Fruit fly (Drosophila melanogaster) whole organism, embryonic: ENCODE results near the gene Gcn5.

Experiments
- BtbVII ChIP-seq: fragments of 200-800 bp; sonication (Bioruptor generic); optimal IDR thresholded peaks from 3 replicates; lab custom pipeline; 2017; ENCODE audit warnings: missing biosample characterization, mild to moderate bottlenecking, missing genetic modification characterization
- CG1024 ChIP-seq: fragments of 200-800 bp; sonication (Bioruptor generic); IDR thresholded peaks from 2 replicates; pipeline ENCODE4 v1.3.6; 2022; ENCODE audit warnings: missing biosample characterization, missing genetic modification characterization
- CG10321 ChIP-seq: fragments of 200-800 bp; sonication (Bioruptor generic); IDR thresholded peaks from 2 replicates; pipeline ENCODE4 v1.3.6; 2022; ENCODE audit warnings: missing biosample characterization, missing genetic modification characterization
- CG10462 ChIP-seq: fragments of 200-800 bp; sonication (Bioruptor generic); optimal IDR thresholded peaks from 2 replicates; lab custom pipeline; 2016; ENCODE audit warnings: missing biosample characterization, missing genetic modification characterization
- CG11504 ChIP-seq: fragments of 200-800 bp; sonication (Bioruptor generic); optimal IDR thresholded peaks from 3 replicates; lab custom pipeline; 2019; ENCODE audit warnings: missing biosample characterization, mild to moderate bottlenecking, missing genetic modification characterization, moderate library complexity
- CG12104 ChIP-seq: fragments of 200-800 bp; sonication (Bioruptor generic); optimal IDR thresholded peaks from 3 replicates; lab custom pipeline; 2016; ENCODE audit warnings: missing biosample characterization, missing genetic modification characterization
- CG13123 ChIP-seq: fragments of 200-800 bp; sonication (Bioruptor generic); optimal IDR thresholded peaks from 2 replicates; lab custom pipeline; 2016; ENCODE audit warnings: missing biosample characterization, missing genetic modification characterization
- CG13287 ChIP-seq: fragments of 200-800 bp; sonication (Bioruptor generic); IDR thresholded peaks from 2 replicates; pipeline ENCODE4 v1.3.6; 2022; ENCODE audit warnings: missing biosample characterization, missing genetic modification characterization; ENCODE audit not compliant: partially characterized antibody
- CG13624 ChIP-seq: fragments of 200-800 bp; sonication (Bioruptor generic); optimal IDR thresholded peaks from 2 replicates; lab custom pipeline; 2016; ENCODE audit warnings: missing biosample characterization, missing genetic modification characterization
- CG14050 ChIP-seq: fragments of 200-800 bp; sonication (Bioruptor generic); IDR thresholded peaks from 3 replicates; pipeline ENCODE4 v1.3.6; 2022; ENCODE audit warnings: missing biosample characterization, missing genetic modification characterization
- CG1792 ChIP-seq: fragments of 200-800 bp; sonication (Bioruptor generic); optimal IDR thresholded peaks from 2 replicates; lab custom pipeline; 2016; ENCODE audit warnings: missing biosample characterization, missing genetic modification characterization
- CG32772 ChIP-seq: fragments of 200-800 bp; sonication (Bioruptor generic); IDR thresholded peaks from 2 replicates; pipeline ENCODE4 v1.3.6; 2022; ENCODE audit warnings: missing biosample characterization, missing genetic modification characterization
- CG3281 ChIP-seq: fragments of 200-800 bp; sonication (Bioruptor generic); optimal IDR thresholded peaks from 3 replicates; lab custom pipeline; 2017; ENCODE audit warnings: missing biosample characterization, mild to moderate bottlenecking, missing genetic modification characterization
- CG4282 ChIP-seq: fragments of 200-800 bp; sonication (Bioruptor generic); optimal IDR thresholded peaks from 2 replicates; lab custom pipeline; 2016; ENCODE audit warnings: missing biosample characterization, missing genetic modification characterization
- CG4617 ChIP-seq: fragments of 200-800 bp; sonication (Bioruptor generic); optimal IDR thresholded peaks from 3 replicates; lab custom pipeline; 2016; ENCODE audit warnings: missing biosample characterization, missing genetic modification characterization, borderline replicate concordance
- CG8089 ChIP-seq: fragments of 200-800 bp; sonication (Bioruptor generic); optimal IDR thresholded peaks from 3 replicates; lab custom pipeline; 2016; ENCODE audit warnings: missing biosample characterization, missing genetic modification characterization
- CG8765 ChIP-seq: fragments of 200-800 bp; sonication (Bioruptor generic); IDR thresholded peaks from 2 replicates; pipeline ENCODE4 v1.3.6; 2022; ENCODE audit warnings: missing biosample characterization, missing genetic modification characterization
- Dbx ChIP-seq: fragments of 200-800 bp; sonication (Bioruptor generic); IDR thresholded peaks from 3 replicates; pipeline ENCODE4 v1.3.6; 2022; ENCODE audit warnings: missing biosample characterization, missing genetic modification characterization
- Dll ChIP-seq: fragments of 200-800 bp; sonication (Bioruptor generic); IDR thresholded peaks from 4 replicates; pipeline ENCODE4 v1.3.6; 2022; ENCODE audit warnings: missing biosample characterization, missing genetic modification characterization; ENCODE audit not compliant: partially characterized antibody
- Elba2 ChIP-seq: fragments of 200-800 bp; sonication (Bioruptor generic); optimal IDR thresholded peaks from 3 replicates; lab custom pipeline; 2016; ENCODE audit warnings: missing biosample characterization, missing genetic modification characterization
- Hr3 ChIP-seq: fragments of 200-800 bp; sonication (Bioruptor generic); optimal IDR thresholded peaks from 3 replicates; lab custom pipeline; 2016; ENCODE audit warnings: missing biosample characterization, missing genetic modification characterization
- MBD-R2 ChIP-seq: fragments of 200-800 bp; sonication (Bioruptor generic); IDR thresholded peaks from 2 replicates; pipeline ENCODE4 v1.3.6; 2022; ENCODE audit warnings: missing biosample characterization, missing genetic modification characterization
- Med ChIP-seq: fragments of 200-800 bp; sonication (Bioruptor generic); peaks from one replicate; lab custom pipeline; 2016; ENCODE audit warnings: missing biosample characterization, missing genetic modification characterization, mild to moderate bottlenecking, inconsistent platforms, moderate library complexity
- Nf-YA ChIP-seq: fragments of 200-800 bp; sonication (Bioruptor generic); IDR thresholded peaks from 2 replicates; pipeline ENCODE4 v1.3.6; 2022; ENCODE audit warnings: missing biosample characterization, missing genetic modification characterization
- Pdp1 ChIP-seq, 2 experiments: fragments of 200-800 bp; sonication (Bioruptor generic); optimal IDR thresholded peaks; 3 replicates each; lab custom pipeline; 2016; ENCODE audit warnings: missing biosample characterization in 2 of 2, missing genetic modification characterization in 2 of 2, mild to moderate bottlenecking in 1 of 2, moderate library complexity in 1 of 2
- Sox102F ChIP-seq: fragments of 200-800 bp; sonication (Bioruptor generic); optimal IDR thresholded peaks from 2 replicates; lab custom pipeline; 2018; ENCODE audit warnings: missing biosample characterization, mild to moderate bottlenecking, missing genetic modification characterization, moderate library complexity
- Stat92E ChIP-seq, 3 experiments: fragments of >200 bp in 2 of 3; fragments of 200-800 bp in 1 of 3; sonication (Bioruptor generic) in 1 of 3; optimal IDR thresholded peaks; 2 replicates each; lab custom pipeline; 2017 to 2019; ENCODE audit warnings: missing biosample characterization in 3 of 3, missing genetic modification characterization in 3 of 3, mild to moderate bottlenecking in 1 of 3, moderate library complexity in 1 of 3
- Tbp ChIP-seq: fragments of >200 bp; optimal IDR thresholded peaks from 2 replicates; lab custom pipeline; 2018; ENCODE audit warnings: missing biosample characterization, missing genetic modification characterization
- ac ChIP-seq: fragments of 200-800 bp; sonication (Bioruptor generic); optimal IDR thresholded peaks from 3 replicates; lab custom pipeline; 2017; ENCODE audit warnings: missing biosample characterization, mild to moderate bottlenecking, missing genetic modification characterization
- cato ChIP-seq: fragments of 200-800 bp; sonication (Bioruptor generic); optimal IDR thresholded peaks from 2 replicates; lab custom pipeline; 2016; ENCODE audit warnings: missing biosample characterization, missing genetic modification characterization, borderline replicate concordance
- crol ChIP-seq: fragments of 200-800 bp; sonication (Bioruptor generic); IDR thresholded peaks from 2 replicates; pipeline ENCODE4 v1.3.6; 2022; ENCODE audit warnings: missing biosample characterization, missing genetic modification characterization
- dysf ChIP-seq: fragments of 200-800 bp; sonication (Bioruptor generic); IDR thresholded peaks from 3 replicates; pipeline ENCODE4 v1.3.6; 2022; ENCODE audit warnings: missing biosample characterization, missing genetic modification characterization
- fd102C ChIP-seq: fragments of 200-800 bp; sonication (Bioruptor generic); optimal IDR thresholded peaks from 2 replicates; lab custom pipeline; 2018; ENCODE audit warnings: missing biosample characterization, mild to moderate bottlenecking, missing genetic modification characterization, moderate library complexity
- fd96Cb ChIP-seq: fragments of 200-800 bp; sonication (Bioruptor generic); optimal IDR thresholded peaks from 2 replicates; lab custom pipeline; 2018; ENCODE audit warnings: missing biosample characterization, mild to moderate bottlenecking, missing genetic modification characterization, moderate library complexity
- gcm2 ChIP-seq: fragments of 200-800 bp; sonication (Bioruptor generic); optimal IDR thresholded peaks from 2 replicates; lab custom pipeline; 2016; ENCODE audit warnings: missing biosample characterization, missing genetic modification characterization
- insv ChIP-seq, 2 experiments: fragments of 200-800 bp; sonication (Bioruptor generic); optimal IDR thresholded peaks; 3 replicates each; lab custom pipeline; 2016 to 2018; ENCODE audit warnings: missing biosample characterization in 2 of 2, missing genetic modification characterization in 2 of 2
- kni ChIP-seq: fragments of 200-800 bp; sonication (Bioruptor generic); optimal IDR thresholded peaks from 3 replicates; lab custom pipeline; 2017; ENCODE audit warnings: mild to moderate bottlenecking, missing biosample characterization, missing genetic modification reagents, missing genetic modification characterization
- nom ChIP-seq: fragments of 200-800 bp; sonication (Bioruptor generic); optimal IDR thresholded peaks from 2 replicates; lab custom pipeline; 2017; ENCODE audit warnings: missing biosample characterization, missing genetic modification characterization, mild to moderate bottlenecking, moderate library complexity, missing genetic modification reagents
- onecut ChIP-seq: fragments of 200-800 bp; sonication (Bioruptor generic); IDR thresholded peaks from 2 replicates; pipeline ENCODE4 v1.3.6; 2022; ENCODE audit warnings: missing biosample characterization, missing genetic modification characterization
- pfk ChIP-seq: fragments of 200-800 bp; sonication (Bioruptor generic); optimal IDR thresholded peaks from 2 replicates; lab custom pipeline; 2018; ENCODE audit warnings: missing biosample characterization, mild to moderate bottlenecking, missing genetic modification characterization, moderate library complexity
- pum ChIP-seq: fragments of 200-800 bp; sonication (Bioruptor generic); optimal IDR thresholded peaks from 2 replicates; lab custom pipeline; 2016; ENCODE audit warnings: missing biosample characterization, missing genetic modification characterization
- rib ChIP-seq: fragments of 200-800 bp; sonication (Bioruptor generic); IDR thresholded peaks from 2 replicates; pipeline ENCODE4 v1.3.6; 2022; ENCODE audit warnings: missing biosample characterization, missing genetic modification characterization
- row ChIP-seq: fragments of 200-800 bp; sonication (Bioruptor generic); IDR thresholded peaks from 3 replicates; pipeline ENCODE4 v1.3.6; 2022; ENCODE audit warnings: missing biosample characterization, missing genetic modification characterization
- sc ChIP-seq, 3 experiments: fragments of >200 bp in 2 of 3; fragments of 200-800 bp in 1 of 3; sonication (Bioruptor generic) in 1 of 3; optimal IDR thresholded peaks; 2 replicates in 2 of 3; 3 replicates in 1 of 3; lab custom pipeline; 2017; ENCODE audit warnings: mild to moderate bottlenecking in 1 of 3, missing biosample characterization in 1 of 3, missing genetic modification characterization in 1 of 3, missing genetic modification reagents in 1 of 3
- slbo ChIP-seq: fragments of 200-800 bp; sonication (Bioruptor generic); IDR thresholded peaks from 2 replicates; pipeline ENCODE4 v1.3.6; 2022; ENCODE audit warnings: missing biosample characterization, missing genetic modification characterization
- sna ChIP-seq: fragments of 200-800 bp; sonication (Bioruptor generic); IDR thresholded peaks from 2 replicates; pipeline ENCODE4 v1.3.6; 2022; ENCODE audit warnings: missing biosample characterization, missing genetic modification characterization; ENCODE audit not compliant: partially characterized antibody
- tap ChIP-seq: fragments of 200-800 bp; optimal IDR thresholded peaks from 3 replicates; lab custom pipeline; 2019; ENCODE audit warnings: missing biosample characterization, mild to moderate bottlenecking, missing genetic modification characterization, moderate library complexity
- tgo ChIP-seq: fragments of 200-800 bp; sonication (Bioruptor generic); IDR thresholded peaks from 3 replicates; pipeline ENCODE4 v1.3.6; 2022; ENCODE audit warnings: missing biosample characterization, missing genetic modification characterization
- tx ChIP-seq: fragments of 200-800 bp; sonication (Bioruptor generic); optimal IDR thresholded peaks from 2 replicates; lab custom pipeline; 2016; ENCODE audit warnings: missing biosample characterization, missing genetic modification characterization
- wek ChIP-seq: fragments of 200-800 bp; sonication (Bioruptor generic); optimal IDR thresholded peaks from 3 replicates; lab custom pipeline; 2018; ENCODE audit warnings: missing biosample characterization, mild to moderate bottlenecking, missing genetic modification characterization, moderate library complexity

The Gcn5 gene

DNA sequence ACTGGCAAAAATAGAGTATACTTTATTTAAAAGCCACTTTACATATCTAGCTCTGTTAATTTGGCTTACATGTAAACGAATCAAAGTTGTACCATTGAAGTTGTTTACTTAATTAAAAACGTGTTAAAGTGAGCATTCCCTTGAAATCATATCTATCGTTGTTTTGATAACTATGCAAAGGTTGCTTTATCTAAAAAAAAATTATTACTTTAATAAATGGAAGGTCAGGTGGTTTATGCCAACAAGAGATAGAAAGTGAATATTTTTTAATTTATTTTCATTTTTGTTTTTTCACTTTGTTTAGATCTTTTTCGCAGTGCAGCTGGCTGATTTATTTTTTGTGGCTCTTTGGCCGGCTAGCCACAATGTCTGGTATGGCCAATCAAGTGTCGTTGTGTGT lies 40.9 kb downstream of the Gcn5 start (continued):
- TF ChIP-seq insv (GFP tag; optimal IDR thresholded peaks at IDR 0.05; lab: Kevin White, UChicago) (no peak), CG13123 (GFP tag; lab: Kevin White, UChicago) (peak; percentile 30), ac (GFP tag; lab: Kevin White, UChicago) (no peak), CG3281 (GFP tag; lab: Kevin White, UChicago) (peak; percentile 41), kni (GFP tag; lab: Kevin White, UChicago) (no peak), MBD-R2 (no peak), wek (no peak), CG13624 (GFP tag; lab: Kevin White, UChicago) (peak; percentile 23), CG13287 (GFP tag; lab: Robert Waterston, UW) (no peak), Med (GFP tag; lab: Kevin White, UChicago) (peak; percentile 79), Stat92E (GFP tag; optimal IDR thresholded peaks at IDR 0.05; lab: Kevin White, UChicago) (no peak), CG11504 (tag; lab: Kevin White, UChicago) (peak; percentile 91), rib (GFP tag; lab: Robert Waterston, UW) (peak; percentile 9; the same call in 1 of the 2 replicates), CG14050 (peak; percentile 62), tap (peak; percentile 16), pum (GFP tag; lab: Kevin White, UChicago) (peak; percentile 57), gcm2 (GFP tag; lab: Kevin White, UChicago) (peak; percentile 48), CG10321 (no peak), tgo (GFP tag; lab: Robert Waterston, UW) (peak; percentile 80), CG8089 (GFP tag; lab: Kevin White, UChicago) (peak; percentile 32), CG4617 (GFP tag; lab: Kevin White, UChicago) (peak; percentile 23), onecut (peak; percentile 50), CG10462 (GFP tag; lab: Kevin White, UChicago) (peak; percentile 47), CG1024 (GFP tag; lab: Robert Waterston, UW) (no peak), fd96Cb (tag; lab: Kevin White, UChicago) (peak; percentile 84), Elba2 (GFP tag; lab: Kevin White, UChicago) (no peak), Tbp (GFP tag; lab: Kevin White, UChicago) (no peak), BtbVII (GFP tag; lab: Kevin White, UChicago) (peak; percentile 71), Dll (no peak), fd102C (GFP tag; lab: Kevin White, UChicago) (no peak), nom (GFP tag; lab: Kevin White, UChicago) (no peak), sna (GFP tag; lab: Robert Waterston, UW) (no peak), CG1792 (peak; percentile 44), crol (GFP tag; lab: Robert Waterston, UW) (no peak), CG4282 (GFP tag; lab: Kevin White, UChicago) (no peak), CG12104 (peak; percentile 75), slbo (GFP tag; lab: Robert Waterston, UW) (peak; percentile 68), Dbx (peak; percentile 57; the same call in 1 of the 3 replicates), pfk (no peak), CG32772 (peak; percentile 44; the same call in 1 of the 2 replicates), Pdp1 (GFP tag; optimal IDR thresholded peaks at IDR 0.05; lab: Kevin White, UChicago) (peak; percentile 42 to 57), tx (GFP tag; lab: Kevin White, UChicago) (no peak), sc (optimal IDR thresholded peaks at IDR 0.05; lab: Kevin White, UChicago) (no peak), sc (GFP tag; optimal IDR thresholded peaks at IDR 0.05; lab: Kevin White, UChicago) (peak; percentile 61), dysf (GFP tag; lab: Robert Waterston, UW) (peak; percentile 78), Nf-YA (GFP tag; lab: Robert Waterston, UW) (no peak), Sox102F (GFP tag; lab: Kevin White, UChicago) (peak; percentile 88), Hr3 (GFP tag; lab: Kevin White, UChicago) (peak; percentile 76), CG8765 (GFP tag; lab: Robert Waterston, UW) (0 out of 2 replicates have a peak, but pooled peaks have one; percentile 27), cato (GFP tag; lab: Kevin White, UChicago) (peak; percentile 47), row (GFP tag; lab: Robert Waterston, UW) (peak; percentile 75)
